Worm (Caenorhabditis elegans) whole organism, L2 larva: ENCODE results near the gene far-3.
A peak's percentile ranks its signal among the peaks of the same experiment; 100 is the strongest.

ENCODE experiments used
- C34F6.9 ChIP-seq: fragments of 150-350 bp; optimal IDR thresholded peaks from 2 replicates; lab custom pipeline; 2014; ENCODE audit warnings: missing biosample characterization, missing genetic modification characterization
- F13H6.1 ChIP-seq: sonication (generic microtip); optimal IDR thresholded peaks from 2 replicates; lab custom pipeline; 2016; ENCODE audit warnings: missing genetic modification characterization, missing compliant biosample characterization
- R02D3.7 ChIP-seq: fragments of 150-350 bp; optimal IDR thresholded peaks from 2 replicates; lab custom pipeline; 2014; ENCODE audit warnings: missing biosample characterization, missing genetic modification characterization
- Y55F3AM.14 ChIP-seq: fragments of 200-800 bp; sonication (Bioruptor generic); optimal IDR thresholded peaks from 2 replicates; lab custom pipeline; 2018; ENCODE audit warnings: mild to moderate bottlenecking, missing genetic modification characterization, missing compliant biosample characterization
- ZK546.5 ChIP-seq: sonication (generic microtip); optimal IDR thresholded peaks from 2 replicates; lab custom pipeline; 2017; ENCODE audit warnings: missing biosample characterization, missing genetic modification characterization
- alr-1 ChIP-seq: fragments of 150-350 bp; optimal IDR thresholded peaks from 2 replicates; lab custom pipeline; 2014; ENCODE audit warnings: missing biosample characterization, missing genetic modification characterization
- aly-2 ChIP-seq: fragments of 150-350 bp; optimal IDR thresholded peaks from 2 replicates; lab custom pipeline; 2014; ENCODE audit warnings: missing biosample characterization, missing genetic modification characterization
- ama-1 ChIP-seq: fragments of 150-350 bp; optimal IDR thresholded peaks from 2 replicates; lab custom pipeline; 2018; ENCODE audit warnings: inconsistent platforms
- blmp-1 ChIP-seq: sonication (generic microtip); optimal IDR thresholded peaks from 2 replicates; lab custom pipeline; 2017; ENCODE audit warnings: missing genetic modification characterization, mild to moderate bottlenecking, missing compliant biosample characterization, antibody characterized with exemption, moderate library complexity; ENCODE audit not compliant: insufficient read depth
- ceh-82 ChIP-seq: fragments of 150-350 bp; optimal IDR thresholded peaks from 2 replicates; lab custom pipeline; 2014; ENCODE audit warnings: missing biosample characterization, missing genetic modification characterization
- crh-2 ChIP-seq: sonication (generic microtip); optimal IDR thresholded peaks from 2 replicates; lab custom pipeline; 2017; ENCODE audit warnings: missing biosample characterization, missing genetic modification characterization
- dmd-4 ChIP-seq: sonication (generic microtip); optimal IDR thresholded peaks from 2 replicates; lab custom pipeline; 2017; ENCODE audit warnings: missing biosample characterization, missing genetic modification characterization
- egl-27 ChIP-seq: sonication (generic microtip); optimal IDR thresholded peaks from 3 replicates; lab custom pipeline; 2017; ENCODE audit warnings: missing biosample characterization, missing genetic modification reagents, missing genetic modification characterization
- elt-1 ChIP-seq: fragments of 150-350 bp; optimal IDR thresholded peaks from 2 replicates; lab custom pipeline; 2014; ENCODE audit warnings: missing biosample characterization, missing genetic modification characterization
- elt-3 ChIP-seq: sonication (generic microtip); optimal IDR thresholded peaks from 2 replicates; lab custom pipeline; 2017; ENCODE audit warnings: missing biosample characterization, missing genetic modification characterization
- fos-1 ChIP-seq: fragments of 150-350 bp; optimal IDR thresholded peaks from 2 replicates; lab custom pipeline; 2014; ENCODE audit warnings: missing biosample characterization, missing genetic modification characterization
- gmeb-1 ChIP-seq: fragments of 150-350 bp; optimal IDR thresholded peaks from 2 replicates; lab custom pipeline; 2014; ENCODE audit warnings: missing biosample characterization, missing genetic modification characterization
- lin-11 ChIP-seq: fragments of 150-350 bp; sonication (generic microtip); optimal IDR thresholded peaks from 2 replicates; lab custom pipeline; 2014; ENCODE audit warnings: missing biosample characterization, missing genetic modification characterization, inconsistent platforms, mixed read lengths
- lin-13 ChIP-seq: fragments of 150-350 bp; optimal IDR thresholded peaks from 2 replicates; lab custom pipeline; 2014; ENCODE audit warnings: missing biosample characterization, missing genetic modification reagents, missing genetic modification characterization
- lin-39 ChIP-seq: fragments of 150-350 bp; optimal IDR thresholded peaks from 2 replicates; lab custom pipeline; 2014; ENCODE audit warnings: missing biosample characterization, missing genetic modification reagents, missing genetic modification characterization
- lsy-2 ChIP-seq, 2 experiments: fragments of 150-350 bp in 1 of 2; sonication (generic microtip) in 1 of 2; optimal IDR thresholded peaks; 2 replicates each; lab custom pipeline; 2014 to 2017; ENCODE audit warnings: missing biosample characterization in 2 of 2, missing genetic modification characterization in 2 of 2
- mab-5 ChIP-seq: fragments of 150-350 bp; optimal IDR thresholded peaks from 2 replicates; lab custom pipeline; 2014; ENCODE audit warnings: missing biosample characterization, missing genetic modification characterization
- mbf-1 ChIP-seq: sonication (generic microtip); optimal IDR thresholded peaks from 2 replicates; lab custom pipeline; 2017; ENCODE audit warnings: missing biosample characterization, missing genetic modification characterization
- mdl-1 ChIP-seq, 2 experiments: fragments of 150-350 bp in 1 of 2; sonication (generic microtip) in 1 of 2; optimal IDR thresholded peaks; 2 replicates each; lab custom pipeline; 2017; ENCODE audit warnings: missing biosample characterization in 2 of 2, missing genetic modification characterization in 2 of 2
- nhr-10 ChIP-seq: sonication (generic microtip); optimal IDR thresholded peaks from 2 replicates; lab custom pipeline; 2017; ENCODE audit warnings: missing biosample characterization, missing genetic modification characterization
- nhr-11 ChIP-seq: fragments of 150-350 bp; optimal IDR thresholded peaks from 2 replicates; lab custom pipeline; 2014; ENCODE audit warnings: missing biosample characterization, missing genetic modification characterization
- nhr-12 ChIP-seq: fragments of 150-350 bp; optimal IDR thresholded peaks from 2 replicates; lab custom pipeline; 2014; ENCODE audit warnings: missing biosample characterization, missing genetic modification characterization
- nhr-129 ChIP-seq: fragments of 150-350 bp; optimal IDR thresholded peaks from 2 replicates; lab custom pipeline; 2014; ENCODE audit warnings: missing biosample characterization, missing genetic modification characterization
- nhr-21 ChIP-seq: fragments of 150-350 bp; optimal IDR thresholded peaks from 2 replicates; lab custom pipeline; 2014; ENCODE audit warnings: missing biosample characterization, missing genetic modification characterization
- nhr-23 ChIP-seq: fragments of 150-350 bp; optimal IDR thresholded peaks from 2 replicates; lab custom pipeline; 2014; ENCODE audit warnings: missing biosample characterization, missing genetic modification reagents, missing genetic modification characterization
- nhr-237 ChIP-seq: fragments of 150-350 bp; optimal IDR thresholded peaks from 2 replicates; lab custom pipeline; 2014; ENCODE audit warnings: missing biosample characterization, missing genetic modification characterization
- nhr-25 ChIP-seq: fragments of 150-350 bp; sonication (generic microtip); optimal IDR thresholded peaks from 3 replicates; lab custom pipeline; 2014; ENCODE audit warnings: missing biosample characterization, missing genetic modification characterization
- nhr-6 ChIP-seq: fragments of 150-350 bp; optimal IDR thresholded peaks from 2 replicates; lab custom pipeline; 2014; ENCODE audit warnings: missing biosample characterization, missing genetic modification characterization
- nhr-77 ChIP-seq: fragments of 150-350 bp; optimal IDR thresholded peaks from 2 replicates; lab custom pipeline; 2014; ENCODE audit warnings: missing biosample characterization, missing genetic modification characterization
- sem-4 ChIP-seq: fragments of 150-350 bp; optimal IDR thresholded peaks from 2 replicates; lab custom pipeline; 2014; ENCODE audit warnings: missing biosample characterization, missing genetic modification reagents, missing genetic modification characterization
- skn-1 ChIP-seq: sonication (generic microtip); optimal IDR thresholded peaks from 2 replicates; lab custom pipeline; 2017; ENCODE audit warnings: missing biosample characterization, missing genetic modification characterization
- sma-3 ChIP-seq: sonication (generic microtip); optimal IDR thresholded peaks from 2 replicates; lab custom pipeline; 2016; ENCODE audit warnings: missing genetic modification reagents, missing genetic modification characterization, missing compliant biosample characterization
- sma-9 ChIP-seq, 2 experiments: fragments of 150-350 bp in 1 of 2; sonication (generic microtip) in 1 of 2; optimal IDR thresholded peaks; 2 replicates each; lab custom pipeline; 2014 to 2016; ENCODE audit warnings: missing genetic modification characterization in 2 of 2, mild to moderate bottlenecking in 1 of 2, missing biosample characterization in 1 of 2, missing compliant biosample characterization in 1 of 2, missing genetic modification reagents in 1 of 2, moderate library complexity in 1 of 2
- snpc-4 ChIP-seq: fragments of 150-350 bp; optimal IDR thresholded peaks from 2 replicates; lab custom pipeline; 2014; ENCODE audit warnings: missing biosample characterization, missing genetic modification characterization
- unc-62 ChIP-seq: fragments of 150-350 bp; optimal IDR thresholded peaks from 2 replicates; lab custom pipeline; 2014; ENCODE audit warnings: missing biosample characterization, missing genetic modification reagents, missing genetic modification characterization
- zag-1 ChIP-seq: fragments of 150-350 bp; optimal IDR thresholded peaks from 2 replicates; lab custom pipeline; 2014; ENCODE audit warnings: missing biosample characterization, missing genetic modification characterization
- ztf-1 ChIP-seq: fragments of 200-800 bp; sonication (Bioruptor generic); conservative IDR thresholded peaks from 2 replicates; pipeline ENCODE4 v1.3.6; 2022; ENCODE audit warnings: missing genetic modification characterization, missing compliant biosample characterization
- ztf-11 ChIP-seq: sonication (generic microtip); optimal IDR thresholded peaks from 2 replicates; lab custom pipeline; 2017; ENCODE audit warnings: missing biosample characterization, missing genetic modification characterization
- ztf-4 ChIP-seq: fragments of 150-350 bp; optimal IDR thresholded peaks from 2 replicates; lab custom pipeline; 2014; ENCODE audit warnings: missing biosample characterization, missing genetic modification characterization

Gene far-3

DNA sequence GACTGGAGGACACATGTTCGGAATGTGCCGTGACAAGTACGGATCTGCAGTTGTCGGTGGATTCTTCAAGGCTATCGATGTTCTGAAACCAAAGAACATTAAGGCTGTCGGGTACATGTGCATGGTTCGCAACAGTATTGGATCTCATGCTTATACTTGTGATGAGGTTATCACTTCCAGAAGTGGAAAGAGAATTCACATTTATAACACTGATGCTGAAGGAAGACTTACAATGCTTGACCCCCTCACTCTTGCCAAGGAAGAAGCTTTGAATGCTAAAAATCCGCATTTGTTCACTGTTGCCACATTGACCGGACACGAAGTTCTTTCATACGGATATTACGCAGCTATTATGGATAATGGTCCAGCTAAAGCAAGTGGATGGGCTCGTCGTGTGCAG, 47.7 kb upstream of the far-3 start:
- TF ChIP-seq ZK546.5 (tag; lab: Kevin White, UChicago) = no peak
- no peak for TF ChIP-seq nhr-237 (tag; lab: Kevin White, UChicago)
- TF ChIP-seq ztf-11 (tag; lab: Kevin White, UChicago) = no peak
- no peak for TF ChIP-seq zag-1 (tag; lab: Kevin White, UChicago)
- no peak for TF ChIP-seq ztf-1 (GFP tag; lab: Robert Waterston, UW)
- no peak for TF ChIP-seq sma-9 (GFP tag; optimal IDR thresholded peaks at IDR 0.05; lab: Kevin White, UChicago)
- TF ChIP-seq sma-9 (tag; optimal IDR thresholded peaks at IDR 0.05; lab: Kevin White, UChicago) = no peak
- no peak for TF ChIP-seq Y55F3AM.14 (GFP tag; lab: Kevin White, UChicago)

DNA sequence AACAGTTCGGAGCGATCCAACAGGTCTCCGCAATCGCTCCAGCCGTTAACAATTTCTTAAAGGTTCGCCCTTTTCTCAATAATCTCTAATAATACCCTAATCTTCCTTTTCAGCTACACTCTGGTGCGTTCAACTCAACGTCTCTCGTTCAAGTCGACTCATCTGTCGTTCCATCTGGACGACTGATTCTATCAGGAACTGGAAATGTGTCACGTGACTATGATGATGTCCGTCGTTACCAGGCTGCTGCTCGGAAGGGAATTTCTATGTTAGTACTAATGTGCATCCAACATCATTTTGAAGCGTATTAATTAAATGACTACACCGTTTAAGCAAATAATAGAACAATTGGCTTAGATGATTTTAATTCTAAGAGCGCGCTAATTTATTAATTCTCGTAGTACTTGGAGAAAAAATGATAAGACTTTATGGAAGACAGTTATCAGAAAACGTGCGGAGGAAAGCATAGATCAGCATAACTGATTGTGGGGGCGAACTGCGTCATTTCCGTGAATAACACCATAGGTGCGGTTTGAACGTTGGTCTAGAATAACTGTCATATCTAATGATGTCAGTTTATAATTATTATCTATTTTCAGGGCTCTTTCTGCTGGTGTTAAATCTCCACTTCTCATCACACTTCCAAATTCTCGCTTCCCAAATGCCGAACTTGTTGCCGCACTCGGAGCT, 46.7 kb upstream of the far-3 start:
- TF ChIP-seq nhr-129 (tag; lab: Kevin White, UChicago) = no peak
- TF ChIP-seq ZK546.5 (tag; lab: Kevin White, UChicago) = no peak
- TF ChIP-seq nhr-23 (tag; lab: Kevin White, UChicago) = no peak
- no peak for TF ChIP-seq nhr-21
- no peak for TF ChIP-seq unc-62
- no peak for TF ChIP-seq ceh-82 (tag; lab: Kevin White, UChicago)

DNA sequence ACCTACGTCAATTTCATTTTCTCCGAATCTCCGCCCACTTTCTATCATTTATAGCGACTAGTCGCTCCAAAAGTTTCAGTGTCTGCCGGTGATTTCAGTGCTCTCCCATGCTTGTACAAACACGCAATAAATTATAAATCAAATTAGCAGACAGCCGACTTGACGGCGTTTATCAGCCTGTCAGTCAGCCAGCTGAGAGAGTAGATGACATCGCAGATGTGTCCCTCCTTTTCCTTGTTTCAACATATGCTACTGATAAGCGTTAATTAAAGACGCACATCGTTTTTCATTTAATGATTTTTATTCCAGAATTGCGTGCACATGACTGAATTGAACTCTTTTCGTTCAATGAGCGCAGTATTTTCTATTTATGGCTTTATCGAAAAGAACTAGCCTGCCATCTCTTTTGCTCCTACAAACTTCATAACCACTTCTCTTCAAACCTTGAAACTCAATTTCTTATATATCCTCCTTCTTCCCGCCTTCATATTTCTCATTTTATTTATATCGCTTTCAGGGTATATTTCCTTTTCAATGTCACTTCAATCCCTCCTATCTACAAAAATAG, 46.0 kb upstream of the far-3 start, which contains the start of gene lap-2:
lap-2 (plus strand) TSS at position 518 of the 568 bp plus-strand sequence.
- TF ChIP-seq ztf-4 (tag; lab: Kevin White, UChicago) (no peak), F13H6.1 (peak; percentile 17), gmeb-1 (no peak), fos-1 (tag; lab: Kevin White, UChicago) (peak; percentile 36), alr-1 (no peak), nhr-12 (tag; lab: Kevin White, UChicago) (no peak), sma-9 (GFP tag; optimal IDR thresholded peaks at IDR 0.05; lab: Kevin White, UChicago) (peak; percentile 88), sma-9 (tag; optimal IDR thresholded peaks at IDR 0.05; lab: Kevin White, UChicago) (no peak), crh-2 (tag; lab: Kevin White, UChicago) (peak; percentile 23), mbf-1 (tag; lab: Kevin White, UChicago) (no peak)

DNA sequence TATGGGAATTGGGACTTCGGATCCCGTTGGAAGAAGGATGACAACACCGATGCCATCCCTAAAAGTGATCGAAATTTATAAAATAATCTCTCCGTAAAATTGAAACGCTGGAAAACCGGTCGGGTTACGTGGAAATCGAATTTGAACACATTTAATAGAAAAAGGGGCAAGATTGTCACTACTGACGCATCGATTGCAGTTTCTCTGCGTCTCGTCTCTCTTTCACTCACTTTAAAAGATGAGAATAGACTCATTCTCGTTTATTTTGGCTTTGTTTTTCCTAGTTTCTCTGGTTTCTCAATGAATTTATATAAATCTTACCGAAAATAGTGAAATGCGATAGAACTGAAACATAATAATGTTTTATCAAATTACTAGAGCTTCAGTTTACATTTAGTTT, 44.3 kb upstream of the far-3 start, which contains the start of gene scyl-1:
scyl-1 (minus strand) TSS at position 56 of the 400 bp plus-strand sequence.
- TF ChIP-seq Y55F3AM.14 (GFP tag; lab: Kevin White, UChicago) (no peak), C34F6.9 (peak; percentile 71), nhr-23 (tag; lab: Kevin White, UChicago) (no peak), dmd-4 (tag; lab: Kevin White, UChicago) (peak; percentile 3), mab-5 (tag; lab: Kevin White, UChicago) (peak; percentile 78), sma-3 (GFP tag; lab: Kevin White, UChicago) (peak; percentile 87), lsy-2 (tag; optimal IDR thresholded peaks at IDR 0.05; lab: Kevin White, UChicago) (peak; percentile 69 to 89), skn-1 (tag; lab: Kevin White, UChicago) (no peak), nhr-25 (tag; lab: Kevin White, UChicago) (peak; percentile 88), unc-62 (no peak), R02D3.7 (tag; lab: Kevin White, UChicago) (no peak), snpc-4 (tag; lab: Kevin White, UChicago) (peak; percentile 17), ztf-1 (GFP tag; lab: Robert Waterston, UW) (no peak), ztf-4 (tag; lab: Kevin White, UChicago) (peak; percentile 31), zag-1 (tag; lab: Kevin White, UChicago) (no peak), mdl-1 (tag; optimal IDR thresholded peaks at IDR 0.05; lab: Kevin White, UChicago) (peak in 1 of 2 experiments; percentile 14), lin-39 (tag; lab: Kevin White, UChicago) (no peak), aly-2 (tag; lab: Kevin White, UChicago) (no peak), elt-1 (no peak), ceh-82 (tag; lab: Kevin White, UChicago) (no peak), nhr-129 (tag; lab: Kevin White, UChicago) (peak; percentile 81), nhr-77 (tag; lab: Kevin White, UChicago) (no peak), crh-2 (tag; lab: Kevin White, UChicago) (peak; percentile 86), fos-1 (tag; lab: Kevin White, UChicago) (peak; percentile 71), sma-9 (GFP tag; optimal IDR thresholded peaks at IDR 0.05; lab: Kevin White, UChicago) (peak; percentile 92), sma-9 (tag; optimal IDR thresholded peaks at IDR 0.05; lab: Kevin White, UChicago) (no peak), sem-4 (peak; percentile 83), nhr-11 (tag; lab: Kevin White, UChicago) (no peak), F13H6.1 (peak; percentile 83), ama-1 (no peak), egl-27 (no peak), lin-13 (GFP tag; lab: Kevin White, UChicago) (peak; percentile 85), lin-11 (tag; lab: Kevin White, UChicago) (no peak), nhr-6 (tag; lab: Kevin White, UChicago) (no peak), ztf-11 (tag; lab: Kevin White, UChicago) (no peak), elt-3 (tag; lab: Kevin White, UChicago) (no peak), nhr-10 (tag; lab: Kevin White, UChicago) (no peak), blmp-1 (tag; lab: Kevin White, UChicago) (peak; percentile 59)
